Fruit fly (Drosophila melanogaster) whole organism, embryonic: ENCODE data around the gene CG8420.
A peak's percentile ranks its signal among the peaks of the same experiment; 100 is the strongest.

Source experiments
- Abd-B ChIP-seq: fragments of 200-800 bp; sonication (Bioruptor generic); optimal IDR thresholded peaks from 2 replicates; lab custom pipeline; 2018; ENCODE audit warnings: missing biosample characterization, mild to moderate bottlenecking, missing genetic modification characterization, moderate library complexity
- CG11247 ChIP-seq: fragments of 200-800 bp; sonication (Bioruptor generic); IDR thresholded peaks from 2 replicates; pipeline ENCODE4 v1.3.6; 2022; ENCODE audit warnings: missing biosample characterization, missing genetic modification characterization
- CG11695 ChIP-seq: fragments of 200-800 bp; sonication (Bioruptor generic); IDR thresholded peaks from 3 replicates; pipeline ENCODE4 v1.3.6; 2022; ENCODE audit warnings: missing biosample characterization, missing genetic modification characterization
- CG13123 ChIP-seq: fragments of 200-800 bp; sonication (Bioruptor generic); optimal IDR thresholded peaks from 2 replicates; lab custom pipeline; 2016; ENCODE audit warnings: missing biosample characterization, missing genetic modification characterization
- CG14965 ChIP-seq: fragments of 200-800 bp; sonication (Bioruptor generic); optimal IDR thresholded peaks from 2 replicates; lab custom pipeline; 2016; ENCODE audit warnings: missing biosample characterization, missing genetic modification characterization, borderline replicate concordance
- CG15011 ChIP-seq: fragments of 200-800 bp; sonication (Bioruptor generic); optimal IDR thresholded peaks from 3 replicates; lab custom pipeline; 2018; ENCODE audit warnings: missing biosample characterization, mild to moderate bottlenecking, missing genetic modification characterization
- CG15269 ChIP-seq: fragments of 200-800 bp; sonication (Bioruptor generic); optimal IDR thresholded peaks from 2 replicates; lab custom pipeline; 2018; ENCODE audit warnings: missing biosample characterization, mild to moderate bottlenecking, missing genetic modification characterization, moderate library complexity
- CG15696 ChIP-seq: fragments of 200-800 bp; sonication (Bioruptor generic); optimal IDR thresholded peaks from 2 replicates; lab custom pipeline; 2019; ENCODE audit warnings: missing biosample characterization, mild to moderate bottlenecking, missing genetic modification characterization, moderate library complexity
- CG17359 ChIP-seq: fragments of 200-800 bp; sonication (Bioruptor generic); optimal IDR thresholded peaks from 3 replicates; lab custom pipeline; 2018; ENCODE audit warnings: missing biosample characterization, mild to moderate bottlenecking, missing genetic modification characterization, moderate library complexity
- CG17361 ChIP-seq: fragments of 200-800 bp; sonication (Bioruptor generic); IDR thresholded peaks from 3 replicates; pipeline ENCODE4 v1.3.6; 2022; ENCODE audit warnings: missing biosample characterization, missing genetic modification characterization
- CG17612 ChIP-seq: fragments of 200-800 bp; sonication (Bioruptor generic); IDR thresholded peaks from 2 replicates; pipeline ENCODE4 v1.3.6; 2022; ENCODE audit warnings: missing biosample characterization, missing genetic modification characterization
- CG17802 ChIP-seq: fragments of 200-800 bp; sonication (Bioruptor generic); optimal IDR thresholded peaks from 2 replicates; lab custom pipeline; 2018; ENCODE audit warnings: missing biosample characterization, mild to moderate bottlenecking, missing genetic modification characterization, moderate library complexity
- CG2199 ChIP-seq: fragments of 200-800 bp; sonication (Bioruptor generic); IDR thresholded peaks from 3 replicates; pipeline ENCODE4 v1.3.6; 2022; ENCODE audit warnings: missing biosample characterization, missing genetic modification characterization
- CG2678 ChIP-seq: fragments of 200-800 bp; sonication (Bioruptor generic); optimal IDR thresholded peaks from 3 replicates; lab custom pipeline; 2019; ENCODE audit warnings: missing biosample characterization, mild to moderate bottlenecking, missing genetic modification characterization, moderate library complexity
- CG4282 ChIP-seq: fragments of 200-800 bp; sonication (Bioruptor generic); optimal IDR thresholded peaks from 2 replicates; lab custom pipeline; 2016; ENCODE audit warnings: missing biosample characterization, missing genetic modification characterization
- CG4328 ChIP-seq: fragments of 200-800 bp; sonication (Bioruptor generic); optimal IDR thresholded peaks from 3 replicates; lab custom pipeline; 2017; ENCODE audit warnings: missing biosample characterization, missing genetic modification reagents, missing genetic modification characterization
- CG4424 ChIP-seq: fragments of 200-800 bp; sonication (Bioruptor generic); optimal IDR thresholded peaks from 3 replicates; lab custom pipeline; 2016; ENCODE audit warnings: missing biosample characterization, missing genetic modification characterization
- CG4820 ChIP-seq: fragments of 200-800 bp; sonication (Bioruptor generic); optimal IDR thresholded peaks from 3 replicates; lab custom pipeline; 2016; ENCODE audit warnings: missing biosample characterization, missing genetic modification characterization
- CG7372 ChIP-seq: fragments of 200-800 bp; sonication (Bioruptor generic); IDR thresholded peaks from 2 replicates; pipeline ENCODE4 v1.3.6; 2022; ENCODE audit warnings: missing biosample characterization, missing genetic modification characterization
- Dll ChIP-seq: fragments of 200-800 bp; sonication (Bioruptor generic); IDR thresholded peaks from 4 replicates; pipeline ENCODE4 v1.3.6; 2022; ENCODE audit warnings: missing biosample characterization, missing genetic modification characterization; ENCODE audit not compliant: partially characterized antibody
- Drgx ChIP-seq: fragments of 200-800 bp; sonication (Bioruptor generic); IDR thresholded peaks from 2 replicates; pipeline ENCODE4 v1.3.6; 2022; ENCODE audit warnings: missing biosample characterization, missing genetic modification characterization
- Elba2 ChIP-seq: fragments of 200-800 bp; sonication (Bioruptor generic); optimal IDR thresholded peaks from 3 replicates; lab custom pipeline; 2016; ENCODE audit warnings: missing biosample characterization, missing genetic modification characterization
- Ets65A ChIP-seq: fragments of 200-800 bp; sonication (Bioruptor generic); peaks from one replicate; lab custom pipeline; 2016; ENCODE audit warnings: missing biosample characterization, missing genetic modification characterization
- Fer2 ChIP-seq: fragments of 200-800 bp; sonication (Bioruptor generic); optimal IDR thresholded peaks from 2 replicates; lab custom pipeline; 2018; ENCODE audit warnings: missing biosample characterization, mild to moderate bottlenecking, missing genetic modification characterization, moderate library complexity
- GATAe ChIP-seq: fragments of 200-800 bp; sonication (Bioruptor generic); conservative IDR thresholded peaks from 2 replicates; pipeline ENCODE4 v1.3.6; 2022; ENCODE audit warnings: missing biosample characterization, missing genetic modification characterization
- H2.0 ChIP-seq: fragments of 200-800 bp; sonication (Bioruptor generic); IDR thresholded peaks from 2 replicates; pipeline ENCODE4 v1.3.6; 2022; ENCODE audit warnings: missing biosample characterization, missing genetic modification characterization
- MBD-R2 ChIP-seq: fragments of 200-800 bp; sonication (Bioruptor generic); IDR thresholded peaks from 2 replicates; pipeline ENCODE4 v1.3.6; 2022; ENCODE audit warnings: missing biosample characterization, missing genetic modification characterization
- NFAT ChIP-seq: fragments of 200-800 bp; sonication (Bioruptor generic); IDR thresholded peaks from 2 replicates; pipeline ENCODE4 v1.3.6; 2022; ENCODE audit warnings: missing biosample characterization, missing genetic modification characterization
- Nf-YA ChIP-seq: fragments of 200-800 bp; sonication (Bioruptor generic); IDR thresholded peaks from 2 replicates; pipeline ENCODE4 v1.3.6; 2022; ENCODE audit warnings: missing biosample characterization, missing genetic modification characterization
- Nf-YB ChIP-seq: fragments of 200-800 bp; sonication (Bioruptor generic); optimal IDR thresholded peaks from 3 replicates; lab custom pipeline; 2019; ENCODE audit warnings: missing biosample characterization, mild to moderate bottlenecking, missing genetic modification characterization, moderate library complexity
- Opbp ChIP-seq: fragments of 200-800 bp; sonication (Bioruptor generic); IDR thresholded peaks from 3 replicates; pipeline ENCODE4 v1.3.6; 2022; ENCODE audit warnings: missing biosample characterization, missing genetic modification characterization; ENCODE audit not compliant: partially characterized antibody
- Rfx ChIP-seq: fragments of 200-800 bp; sonication (Bioruptor generic); IDR thresholded peaks from 2 replicates; pipeline ENCODE4 v1.3.6; 2022; ENCODE audit warnings: missing biosample characterization, missing genetic modification characterization
- Rx ChIP-seq: fragments of 200-800 bp; sonication (Bioruptor generic); IDR thresholded peaks from 2 replicates; pipeline ENCODE4 v1.3.6; 2022; ENCODE audit warnings: missing biosample characterization, missing genetic modification characterization
- ara ChIP-seq: fragments of 200-800 bp; sonication (Bioruptor generic); IDR thresholded peaks from 2 replicates; pipeline ENCODE4 v1.3.6; 2022; ENCODE audit warnings: missing biosample characterization, missing genetic modification characterization
- chn ChIP-seq: fragments of 200-800 bp; sonication (Bioruptor generic); optimal IDR thresholded peaks from 2 replicates; lab custom pipeline; 2016; ENCODE audit warnings: missing biosample characterization, missing genetic modification characterization
- danr ChIP-seq: fragments of 200-800 bp; sonication (Bioruptor generic); IDR thresholded peaks from 2 replicates; pipeline ENCODE4 v1.3.6; 2022; ENCODE audit warnings: missing biosample characterization, missing genetic modification characterization
- eve ChIP-seq, 2 experiments: fragments of >200 bp; optimal IDR thresholded peaks; 2 replicates each; lab custom pipeline; 2017; ENCODE audit warnings: missing biosample characterization in 2 of 2, missing genetic modification characterization in 2 of 2
- h ChIP-seq: fragments of >200 bp; optimal IDR thresholded peaks from 2 replicates; lab custom pipeline; 2017
- hkb ChIP-seq, 2 experiments: fragments of 200-800 bp in 1 of 2; fragments of >200 bp in 1 of 2; sonication (Bioruptor generic) in 1 of 2; IDR thresholded peaks in 1 of 2; optimal IDR thresholded peaks in 1 of 2; 2 replicates each; pipeline versions ENCODE4 v1.3.6 to Lab custom; 2017 to 2022; ENCODE audit warnings: missing biosample characterization in 1 of 2, missing genetic modification characterization in 1 of 2
- jigr1 ChIP-seq: fragments of 200-800 bp; sonication (Bioruptor generic); IDR thresholded peaks from 3 replicates; pipeline ENCODE4 v1.3.6; 2022; ENCODE audit warnings: missing biosample characterization, missing genetic modification characterization
- lbe ChIP-seq: fragments of 200-800 bp; sonication (Bioruptor generic); optimal IDR thresholded peaks from 2 replicates; lab custom pipeline; 2016; ENCODE audit warnings: missing biosample characterization, mild to moderate bottlenecking, missing genetic modification characterization
- nerfin-1 ChIP-seq: fragments of 200-800 bp; sonication (Bioruptor generic); optimal IDR thresholded peaks from 3 replicates; lab custom pipeline; 2019; ENCODE audit warnings: missing biosample characterization, mild to moderate bottlenecking, missing genetic modification characterization, moderate library complexity
- peb ChIP-seq: fragments of 200-800 bp; sonication (Bioruptor generic); IDR thresholded peaks from 2 replicates; pipeline ENCODE4 v1.3.6; 2022; ENCODE audit warnings: missing biosample characterization, missing genetic modification characterization
- pum ChIP-seq: fragments of 200-800 bp; sonication (Bioruptor generic); optimal IDR thresholded peaks from 2 replicates; lab custom pipeline; 2016; ENCODE audit warnings: missing biosample characterization, missing genetic modification characterization
- ro ChIP-seq: fragments of 200-800 bp; sonication (Bioruptor generic); IDR thresholded peaks from 2 replicates; pipeline ENCODE4 v1.3.6; 2022; ENCODE audit warnings: missing biosample characterization, missing genetic modification characterization
- seq ChIP-seq: fragments of 200-800 bp; sonication (Bioruptor generic); IDR thresholded peaks from 2 replicates; pipeline ENCODE4 v1.3.6; 2022; ENCODE audit warnings: missing biosample characterization, missing genetic modification characterization
- tio ChIP-seq: fragments of 200-800 bp; sonication (Bioruptor generic); optimal IDR thresholded peaks from 2 replicates; lab custom pipeline; 2017; ENCODE audit warnings: missing biosample characterization, missing genetic modification characterization, inconsistent platforms
- yki ChIP-seq: fragments of >200 bp; optimal IDR thresholded peaks from 3 replicates; lab custom pipeline; 2018

The CG8420 gene

dm6 chr3R:9227330-9227729 is 19.1 kb upstream of the CG8420 start (continued):
- TF ChIP-seq Rfx (peak; percentile 90), Fer2 (tag; lab: Kevin White, UChicago) (peak; percentile 30), Nf-YA (GFP tag; lab: Robert Waterston, UW) (peak; percentile 49; the same call in 1 of the 2 replicates), eve (GFP tag; optimal IDR thresholded peaks at IDR 0.05; lab: Kevin White, UChicago) (peak in 1 of 2 experiments; percentile 62), CG4820 (GFP tag; lab: Kevin White, UChicago) (peak; percentile 43), CG15011 (peak; percentile 62), CG4328 (no peak), nerfin-1 (tag; lab: Kevin White, UChicago) (no peak), Rx (GFP tag; lab: Robert Waterston, UW) (peak; percentile 54), NFAT (peak; percentile 57; the same call in 1 of the 2 replicates), CG2678 (tag; lab: Kevin White, UChicago) (peak; percentile 86), CG17359 (tag; lab: Kevin White, UChicago) (peak; percentile 74), ara (no peak), tio (GFP tag; lab: Kevin White, UChicago) (peak; percentile 36), Abd-B (peak; percentile 55)

dm6 chr3R:9227944-9228343 is 18.5 kb upstream of the CG8420 start:
- peak; percentile 22 for TF ChIP-seq Ets65A (GFP tag; lab: Kevin White, UChicago)
- no peak for TF ChIP-seq CG17802 (tag; lab: Kevin White, UChicago)
- peak; percentile 60 for TF ChIP-seq Drgx (GFP tag; lab: Robert Waterston, UW)
- TF ChIP-seq CG17361 (GFP tag; lab: Robert Waterston, UW) = no peak
- peak; percentile 73 for TF ChIP-seq Elba2 (GFP tag; lab: Kevin White, UChicago)

- 0 out of 2 replicates have a peak, but pooled peaks have one; percentile 24 for TF ChIP-seq CG7372 (GFP tag; lab: Robert Waterston, UW)
- peak; percentile 63 for TF ChIP-seq CG15696
- TF ChIP-seq peb (GFP tag; lab: Robert Waterston, UW) = peak; percentile 61
- TF ChIP-seq seq = 0 out of 2 replicates have a peak, but pooled peaks have one; percentile 22
- no peak for TF ChIP-seq jigr1 (GFP tag; lab: Robert Waterston, UW)
- peak; percentile 98 for TF ChIP-seq lbe (GFP tag; lab: Kevin White, UChicago)
- peak; percentile 75; the same call in 2 of the 3 replicates for TF ChIP-seq CG11695 (GFP tag; lab: Robert Waterston, UW)
- no peak for TF ChIP-seq GATAe (GFP tag; lab: Robert Waterston, UW)
- TF ChIP-seq Nf-YB (GFP tag; lab: Kevin White, UChicago) = peak; percentile 52
- TF ChIP-seq MBD-R2 (GFP tag; lab: Robert Waterston, UW) = no peak
- no peak for TF ChIP-seq CG17612
- TF ChIP-seq CG4424 (GFP tag; lab: Kevin White, UChicago) = peak; percentile 83
- TF ChIP-seq Dll (GFP tag; lab: Robert Waterston, UW) = no peak
- TF ChIP-seq CG2199 = no peak
- no peak for TF ChIP-seq h (lab: Kevin White, UChicago)
- TF ChIP-seq CG13123 (GFP tag; lab: Kevin White, UChicago) = peak; percentile 61
- peak; percentile 59 for TF ChIP-seq yki (lab: Kevin White, UChicago)
- peak; percentile 53; the same call in 1 of the 2 replicates for TF ChIP-seq ro (GFP tag; lab: Robert Waterston, UW)
- TF ChIP-seq CG4282 = peak; percentile 13
- TF ChIP-seq danr (GFP tag; lab: Robert Waterston, UW) = peak; percentile 39; the same call in 1 of the 2 replicates
- TF ChIP-seq Opbp = no peak
- peak; percentile 84 for TF ChIP-seq pum
- peak; percentile 57 for TF ChIP-seq chn (GFP tag; lab: Kevin White, UChicago)
- TF ChIP-seq H2.0 (GFP tag; lab: Robert Waterston, UW) = peak; percentile 63
- TF ChIP-seq CG11247 (GFP tag; lab: Robert Waterston, UW) = 0 out of 2 replicates have a peak, but pooled peaks have one; percentile 38
- TF ChIP-seq CG14965 = peak; percentile 53
- TF ChIP-seq hkb (optimal IDR thresholded peaks at IDR 0.05; lab: Kevin White, UChicago) = no peak
- peak; percentile 80 for TF ChIP-seq hkb (GFP tag; IDR thresholded peaks at IDR 0.05; lab: Robert Waterston, UW)
- peak; percentile 52 for TF ChIP-seq CG15269 (tag; lab: Kevin White, UChicago)
Measured at dm6 chr3R:9229075-9229835, 17.2 kb upstream of the CG8420 start.
